Worm (Caenorhabditis elegans): ENCODE data around the gene F17E9.16.

Gene F17E9.16

ce11 chrIV:8339636-8340035 is 12.5 kb upstream of the F17E9.16 start, which contains the start of gene lgc-6:
lgc-6 (plus strand) TSS chrIV:8339936.
- TF ChIP-seq nhr-12 (tag; optimal IDR thresholded peaks at IDR 0.05) (no peak), blmp-1 (tag; optimal IDR thresholded peaks at IDR 0.05) (no peak), flh-1 (GFP tag; optimal IDR thresholded peaks at IDR 0.05) (no peak), ceh-83 (GFP tag; optimal IDR thresholded peaks at IDR 0.05) (no peak), cnd-1 (tag; optimal IDR thresholded peaks at IDR 0.05) (no peak), unc-39 (tag; optimal IDR thresholded peaks at IDR 0.05) (no peak), lsy-2 (tag; optimal IDR thresholded peaks at IDR 0.05) (no peak), nhr-76 (tag; optimal IDR thresholded peaks at IDR 0.05) (no peak), drap-1 (GFP tag; optimal IDR thresholded peaks at IDR 0.05) (no peak), mab-5 (tag; optimal IDR thresholded peaks at IDR 0.05) (no peak), hlh-1 (tag; optimal IDR thresholded peaks at IDR 0.05) (no peak), zip-8 (tag; optimal IDR thresholded peaks at IDR 0.05) (no peak), snpc-4 (tag; optimal IDR thresholded peaks at IDR 0.05) (no peak), nhr-2 (tag; optimal IDR thresholded peaks at IDR 0.05) (no peak), M03D4.4 (tag; optimal IDR thresholded peaks at IDR 0.05) (no peak), tbx-8 (GFP tag; optimal IDR thresholded peaks at IDR 0.05) (no peak), unc-62 (GFP tag; optimal IDR thresholded peaks at IDR 0.05) (no peak), ham-2 (GFP tag; optimal IDR thresholded peaks at IDR 0.05) (no peak), ceh-39 (tag; optimal IDR thresholded peaks at IDR 0.05) (no peak), mep-1 (tag; optimal IDR thresholded peaks at IDR 0.05) (no peak)

ce11 chrIV:8342385-8342784 is 9.8 kb upstream of the F17E9.16 start, which contains the start of gene lgc-5:
lgc-5 (plus strand) TSS chrIV:8342685.
- TF ChIP-seq drap-1 (GFP tag; optimal IDR thresholded peaks at IDR 0.05): no peak
- TF ChIP-seq nhr-28 (tag; optimal IDR thresholded peaks at IDR 0.05): no peak
- TF ChIP-seq bed-3 (GFP tag; optimal IDR thresholded peaks at IDR 0.05): no peak
- TF ChIP-seq nhr-76 (tag; optimal IDR thresholded peaks at IDR 0.05): no peak
- no peak for TF ChIP-seq mls-2 (tag; optimal IDR thresholded peaks at IDR 0.05)
- TF ChIP-seq elt-1 (tag; optimal IDR thresholded peaks at IDR 0.05; ENCODE audit: borderline replicate concordance, insufficient read depth): no peak
- no peak for TF ChIP-seq snpc-4 (tag; optimal IDR thresholded peaks at IDR 0.05)
- no peak for TF ChIP-seq lin-32 (GFP tag; optimal IDR thresholded peaks at IDR 0.05)
- TF ChIP-seq ham-2 (GFP tag; optimal IDR thresholded peaks at IDR 0.05): no peak
- no peak for TF ChIP-seq nhr-2 (tag; optimal IDR thresholded peaks at IDR 0.05)
- TF ChIP-seq nhr-12 (tag; optimal IDR thresholded peaks at IDR 0.05): no peak

- TF ChIP-seq hlh-1 (tag; optimal IDR thresholded peaks at IDR 0.05) (no peak), nhr-28 (tag; optimal IDR thresholded peaks at IDR 0.05) (no peak), ceh-83 (GFP tag; optimal IDR thresholded peaks at IDR 0.05) (no peak), unc-120 (tag; optimal IDR thresholded peaks at IDR 0.05; ENCODE audit: poor library complexity, severe bottlenecking) (no peak), ceh-43 (GFP tag; optimal IDR thresholded peaks at IDR 0.05) (no peak), drap-1 (GFP tag; optimal IDR thresholded peaks at IDR 0.05) (no peak), zip-8 (tag; optimal IDR thresholded peaks at IDR 0.05) (no peak), snpc-4 (tag; optimal IDR thresholded peaks at IDR 0.05) (no peak), ztf-11 (tag; optimal IDR thresholded peaks at IDR 0.05) (no peak), elt-3 (tag; optimal IDR thresholded peaks at IDR 0.05) (no peak), mep-1 (tag; optimal IDR thresholded peaks at IDR 0.05) (no peak), flh-1 (GFP tag; optimal IDR thresholded peaks at IDR 0.05) (no peak), elt-1 (tag; optimal IDR thresholded peaks at IDR 0.05; ENCODE audit: borderline replicate concordance, insufficient read depth) (no peak), blmp-1 (tag; optimal IDR thresholded peaks at IDR 0.05) (no peak), tbx-8 (GFP tag; optimal IDR thresholded peaks at IDR 0.05) (no peak)
These were observed 6.6 kb upstream of the F17E9.16 start, which contains the start of gene F17E9.5 for ce11 chrIV:8345518-8345917. F17E9.5 (plus strand) TSS chrIV:8345818.

- no peak for TF ChIP-seq ces-1 (GFP tag; optimal IDR thresholded peaks at IDR 0.05)
- TF ChIP-seq lin-13 (tag; optimal IDR thresholded peaks at IDR 0.05): no peak
- TF ChIP-seq M03D4.4 (tag; optimal IDR thresholded peaks at IDR 0.05): no peak
- no peak for TF ChIP-seq cnd-1 (tag; optimal IDR thresholded peaks at IDR 0.05)
- TF ChIP-seq mep-1 (tag; optimal IDR thresholded peaks at IDR 0.05): no peak
- no peak for TF ChIP-seq mls-2 (tag; optimal IDR thresholded peaks at IDR 0.05)
- TF ChIP-seq ham-2 (GFP tag; optimal IDR thresholded peaks at IDR 0.05): no peak
- TF ChIP-seq sem-2 (GFP tag; optimal IDR thresholded peaks at IDR 0.05): no peak
- no peak for TF ChIP-seq unc-120 (tag; optimal IDR thresholded peaks at IDR 0.05; ENCODE audit: poor library complexity, severe bottlenecking)
- no peak for TF ChIP-seq lin-32 (GFP tag; optimal IDR thresholded peaks at IDR 0.05)
- no peak for TF ChIP-seq nhr-12 (tag; optimal IDR thresholded peaks at IDR 0.05)
- TF ChIP-seq nhr-237 (tag; optimal IDR thresholded peaks at IDR 0.05): no peak
- TF ChIP-seq pha-4 (tag; optimal IDR thresholded peaks at IDR 0.05): no peak
These were observed 5.1 kb upstream of the F17E9.16 start, which contains the start of the genes F17E9.18 and F17E9.15 for ce11 chrIV:8347051-8347450. F17E9.18 (minus strand) TSS chrIV:8347151. F17E9.15 (plus strand) TSS chrIV:8347418.

Measured in whole organism, mixed stage, embryonic.